Fruit fly (Drosophila melanogaster) whole organism, embryonic: ENCODE data around the gene CG13002.

Source experiments
- Abd-B ChIP-seq: fragments of 200-800 bp; sonication (Bioruptor generic); optimal IDR thresholded peaks from 2 replicates; lab custom pipeline; 2018; ENCODE audit warnings: missing biosample characterization, mild to moderate bottlenecking, missing genetic modification characterization, moderate library complexity
- Aef1 ChIP-seq: fragments of 200-800 bp; sonication (Bioruptor generic); IDR thresholded peaks from 3 replicates; pipeline ENCODE4 v1.3.6; 2022; ENCODE audit warnings: missing biosample characterization, missing genetic modification characterization
- CG10274 ChIP-seq: fragments of 200-800 bp; sonication (Bioruptor generic); optimal IDR thresholded peaks from 3 replicates; lab custom pipeline; 2017; ENCODE audit warnings: missing biosample characterization, mild to moderate bottlenecking, missing genetic modification characterization
- CG10366 ChIP-seq: fragments of 200-800 bp; sonication (Bioruptor generic); IDR thresholded peaks from 2 replicates; pipeline ENCODE4 v1.3.6; 2022; ENCODE audit warnings: missing biosample characterization, missing genetic modification characterization
- CG10565 ChIP-seq: fragments of 200-800 bp; sonication (Bioruptor generic); optimal IDR thresholded peaks from 3 replicates; lab custom pipeline; 2016; ENCODE audit warnings: missing biosample characterization, mild to moderate bottlenecking, missing genetic modification characterization
- CG12104 ChIP-seq: fragments of 200-800 bp; sonication (Bioruptor generic); optimal IDR thresholded peaks from 3 replicates; lab custom pipeline; 2016; ENCODE audit warnings: missing biosample characterization, missing genetic modification characterization
- CG12155 ChIP-seq: fragments of 200-800 bp; sonication (Bioruptor generic); optimal IDR thresholded peaks from 3 replicates; lab custom pipeline; 2016; ENCODE audit warnings: missing biosample characterization, missing genetic modification characterization
- CG12659 ChIP-seq: fragments of 200-800 bp; sonication (Bioruptor generic); optimal IDR thresholded peaks from 3 replicates; lab custom pipeline; 2017; ENCODE audit warnings: mild to moderate bottlenecking, missing biosample characterization, missing genetic modification reagents, missing genetic modification characterization
- CG14014 ChIP-seq: fragments of 200-800 bp; sonication (Bioruptor generic); IDR thresholded peaks from 2 replicates; pipeline ENCODE4 v1.3.6; 2022; ENCODE audit warnings: missing biosample characterization, missing genetic modification characterization
- CG14965 ChIP-seq: fragments of 200-800 bp; sonication (Bioruptor generic); optimal IDR thresholded peaks from 2 replicates; lab custom pipeline; 2016; ENCODE audit warnings: missing biosample characterization, missing genetic modification characterization, borderline replicate concordance
- CG15479 ChIP-seq: fragments of 200-800 bp; sonication (Bioruptor generic); optimal IDR thresholded peaks from 3 replicates; lab custom pipeline; 2019; ENCODE audit warnings: missing biosample characterization, mild to moderate bottlenecking, missing genetic modification characterization, moderate library complexity
- CG1792 ChIP-seq: fragments of 200-800 bp; sonication (Bioruptor generic); optimal IDR thresholded peaks from 2 replicates; lab custom pipeline; 2016; ENCODE audit warnings: missing biosample characterization, missing genetic modification characterization
- CG18262 ChIP-seq: fragments of 200-800 bp; optimal IDR thresholded peaks from 3 replicates; lab custom pipeline; 2019; ENCODE audit warnings: missing biosample characterization, mild to moderate bottlenecking, missing genetic modification characterization, moderate library complexity
- CG2199 ChIP-seq: fragments of 200-800 bp; sonication (Bioruptor generic); IDR thresholded peaks from 3 replicates; pipeline ENCODE4 v1.3.6; 2022; ENCODE audit warnings: missing biosample characterization, missing genetic modification characterization
- CG30431 ChIP-seq: fragments of 200-800 bp; sonication (Bioruptor generic); optimal IDR thresholded peaks from 2 replicates; lab custom pipeline; 2017; ENCODE audit warnings: missing biosample characterization, missing genetic modification characterization
- CG31365 ChIP-seq: fragments of 200-800 bp; sonication (Bioruptor generic); optimal IDR thresholded peaks from 2 replicates; lab custom pipeline; 2018; ENCODE audit warnings: missing biosample characterization, mild to moderate bottlenecking, missing genetic modification characterization
- CG6654 ChIP-seq: fragments of 200-800 bp; sonication (Bioruptor generic); optimal IDR thresholded peaks from 2 replicates; lab custom pipeline; 2017; ENCODE audit warnings: missing biosample characterization, mild to moderate bottlenecking, missing genetic modification characterization
- CG7987 ChIP-seq: fragments of 200-800 bp; sonication (Bioruptor generic); optimal IDR thresholded peaks from 2 replicates; lab custom pipeline; 2018; ENCODE audit warnings: missing biosample characterization, mild to moderate bottlenecking, missing genetic modification characterization, moderate library complexity
- CG8944 ChIP-seq: fragments of 200-800 bp; sonication (Bioruptor generic); optimal IDR thresholded peaks from 3 replicates; lab custom pipeline; 2016; ENCODE audit warnings: missing biosample characterization, missing genetic modification characterization
- Deaf1 ChIP-seq: fragments of 200-800 bp; optimal IDR thresholded peaks from 3 replicates; lab custom pipeline; 2019; ENCODE audit warnings: missing biosample characterization, mild to moderate bottlenecking, missing genetic modification characterization, moderate library complexity
- Doc2 ChIP-seq: fragments of 200-800 bp; sonication (Bioruptor generic); IDR thresholded peaks from 2 replicates; pipeline ENCODE4 v1.3.6; 2022; ENCODE audit warnings: missing biosample characterization, missing genetic modification characterization
- GATAe ChIP-seq: fragments of 200-800 bp; sonication (Bioruptor generic); conservative IDR thresholded peaks from 2 replicates; pipeline ENCODE4 v1.3.6; 2022; ENCODE audit warnings: missing biosample characterization, missing genetic modification characterization
- Lpt ChIP-seq: fragments of >200 bp; optimal IDR thresholded peaks from 2 replicates; lab custom pipeline; 2018; ENCODE audit warnings: missing biosample characterization, missing genetic modification characterization
- Meics ChIP-seq: fragments of 200-800 bp; sonication (Bioruptor generic); optimal IDR thresholded peaks from 2 replicates; lab custom pipeline; 2017; ENCODE audit warnings: missing biosample characterization, mild to moderate bottlenecking, missing genetic modification characterization
- Nf-YB ChIP-seq: fragments of 200-800 bp; sonication (Bioruptor generic); optimal IDR thresholded peaks from 3 replicates; lab custom pipeline; 2019; ENCODE audit warnings: missing biosample characterization, mild to moderate bottlenecking, missing genetic modification characterization, moderate library complexity
- NfI ChIP-seq: fragments of 200-800 bp; sonication (Bioruptor generic); optimal IDR thresholded peaks from 3 replicates; lab custom pipeline; 2018; ENCODE audit warnings: missing biosample characterization, mild to moderate bottlenecking, missing genetic modification characterization, moderate library complexity
- Scr ChIP-seq: fragments of 200-800 bp; sonication (Bioruptor generic); IDR thresholded peaks from 2 replicates; pipeline ENCODE4 v1.3.6; 2022; ENCODE audit warnings: missing biosample characterization, missing genetic modification characterization; ENCODE audit not compliant: partially characterized antibody
- Side ChIP-seq: fragments of 200-800 bp; sonication (Bioruptor generic); optimal IDR thresholded peaks from 2 replicates; lab custom pipeline; 2016; ENCODE audit warnings: missing biosample characterization, missing genetic modification characterization
- Stat92E ChIP-seq, 3 experiments: fragments of >200 bp in 2 of 3; fragments of 200-800 bp in 1 of 3; sonication (Bioruptor generic) in 1 of 3; optimal IDR thresholded peaks; 2 replicates each; lab custom pipeline; 2017 to 2019; ENCODE audit warnings: missing biosample characterization in 3 of 3, missing genetic modification characterization in 3 of 3, mild to moderate bottlenecking in 1 of 3, moderate library complexity in 1 of 3
- TFAM ChIP-seq: fragments of 200-800 bp; sonication (Bioruptor generic); optimal IDR thresholded peaks from 2 replicates; lab custom pipeline; 2017; ENCODE audit warnings: missing biosample characterization, missing genetic modification characterization, inconsistent platforms
- al ChIP-seq: fragments of 200-800 bp; sonication (Bioruptor generic); IDR thresholded peaks from 2 replicates; pipeline ENCODE4 v1.3.6; 2022; ENCODE audit warnings: missing biosample characterization, missing genetic modification characterization
- cad ChIP-seq: fragments of >200 bp; optimal IDR thresholded peaks from 2 replicates; lab custom pipeline; 2017; ENCODE audit warnings: missing biosample characterization, missing genetic modification characterization
- caup ChIP-seq: fragments of 200-800 bp; sonication (Bioruptor generic); optimal IDR thresholded peaks from 3 replicates; lab custom pipeline; 2017; ENCODE audit warnings: missing biosample characterization, mild to moderate bottlenecking, missing genetic modification characterization, moderate library complexity; ENCODE audit not compliant: severe bottlenecking
- chn ChIP-seq: fragments of 200-800 bp; sonication (Bioruptor generic); optimal IDR thresholded peaks from 2 replicates; lab custom pipeline; 2016; ENCODE audit warnings: missing biosample characterization, missing genetic modification characterization
- dm ChIP-seq: fragments of 200-800 bp; sonication (Bioruptor generic); optimal IDR thresholded peaks from 3 replicates; lab custom pipeline; 2016; ENCODE audit warnings: missing biosample characterization, missing genetic modification characterization
- ems ChIP-seq: fragments of 200-800 bp; sonication (Bioruptor generic); optimal IDR thresholded peaks from 3 replicates; lab custom pipeline; 2016; ENCODE audit warnings: missing biosample characterization, missing genetic modification characterization
- en ChIP-seq: fragments of 200-800 bp; sonication (Bioruptor generic); optimal IDR thresholded peaks from 2 replicates; lab custom pipeline; 2016; ENCODE audit warnings: missing biosample characterization, missing genetic modification characterization
- ftz-f1 ChIP-seq: fragments of 200-800 bp; sonication (Bioruptor generic); optimal IDR thresholded peaks from 2 replicates; lab custom pipeline; 2016; ENCODE audit warnings: missing biosample characterization, missing genetic modification characterization
- grau ChIP-seq: fragments of 200-800 bp; optimal IDR thresholded peaks from 3 replicates; lab custom pipeline; 2019; ENCODE audit warnings: missing biosample characterization, mild to moderate bottlenecking, missing genetic modification characterization, moderate library complexity
- h ChIP-seq: fragments of >200 bp; optimal IDR thresholded peaks from 2 replicates; lab custom pipeline; 2017
- ind ChIP-seq: fragments of 200-800 bp; sonication (Bioruptor generic); optimal IDR thresholded peaks from 3 replicates; lab custom pipeline; 2016; ENCODE audit warnings: missing biosample characterization, missing genetic modification characterization
- jing ChIP-seq: fragments of 200-800 bp; sonication (Bioruptor generic); optimal IDR thresholded peaks from 2 replicates; lab custom pipeline; 2018; ENCODE audit warnings: missing biosample characterization, mild to moderate bottlenecking, missing genetic modification characterization
- knrl ChIP-seq: fragments of 200-800 bp; sonication (Bioruptor generic); IDR thresholded peaks from 3 replicates; pipeline ENCODE4 v1.3.6; 2022; ENCODE audit warnings: missing biosample characterization, missing genetic modification characterization; ENCODE audit not compliant: partially characterized antibody
- nau ChIP-seq: fragments of 200-800 bp; sonication (Bioruptor generic); optimal IDR thresholded peaks from 3 replicates; lab custom pipeline; 2017; ENCODE audit warnings: missing biosample characterization, mild to moderate bottlenecking, missing genetic modification characterization, missing genetic modification reagents
- otp ChIP-seq: fragments of 200-800 bp; sonication (Bioruptor generic); IDR thresholded peaks from 3 replicates; pipeline ENCODE4, ENCODE4 v1.3.6; 2022; ENCODE audit warnings: missing biosample characterization, missing genetic modification characterization
- pb ChIP-seq: fragments of 200-800 bp; sonication (Bioruptor generic); optimal IDR thresholded peaks from 3 replicates; lab custom pipeline; 2016; ENCODE audit warnings: missing biosample characterization, missing genetic modification characterization
- sisA ChIP-seq: fragments of 200-800 bp; sonication (Bioruptor generic); IDR thresholded peaks from 2 replicates; pipeline ENCODE4 v1.3.6; 2022; ENCODE audit warnings: missing biosample characterization, missing genetic modification characterization
- stc ChIP-seq: fragments of 200-800 bp; sonication (Bioruptor generic); IDR thresholded peaks from 2 replicates; pipeline ENCODE4 v1.3.6; 2022; ENCODE audit warnings: missing biosample characterization, missing genetic modification characterization
- stwl ChIP-seq: fragments of 200-800 bp; sonication (Bioruptor generic); optimal IDR thresholded peaks from 3 replicates; lab custom pipeline; 2018; ENCODE audit warnings: missing biosample characterization, mild to moderate bottlenecking, missing genetic modification characterization, moderate library complexity
- tio ChIP-seq: fragments of 200-800 bp; sonication (Bioruptor generic); optimal IDR thresholded peaks from 2 replicates; lab custom pipeline; 2017; ENCODE audit warnings: missing biosample characterization, missing genetic modification characterization, inconsistent platforms
- wdn ChIP-seq: fragments of 200-800 bp; sonication (Bioruptor generic); IDR thresholded peaks from 2 replicates; pipeline ENCODE4 v1.3.6; 2022; ENCODE audit warnings: missing biosample characterization, missing genetic modification characterization
- yki ChIP-seq: fragments of >200 bp; optimal IDR thresholded peaks from 3 replicates; lab custom pipeline; 2018
- zen2 ChIP-seq: fragments of 200-800 bp; sonication (Bioruptor generic); IDR thresholded peaks from 3 replicates; pipeline ENCODE4 v1.3.6; 2022; ENCODE audit warnings: missing biosample characterization, missing genetic modification characterization; ENCODE audit not compliant: partially characterized antibody

CG13002 gene

dm6 chrX:16873053-16873452 lies 16.6 kb upstream of the CG13002 start (continued):
- no peak for TF ChIP-seq ftz-f1 (GFP tag; lab: Kevin White, UChicago)
- no peak for TF ChIP-seq sisA (GFP tag; lab: Robert Waterston, UW)
- TF ChIP-seq grau (tag; lab: Kevin White, UChicago): peak; percentile 3
- TF ChIP-seq stc (GFP tag; lab: Robert Waterston, UW): no peak
- TF ChIP-seq Doc2: no peak
- no peak for TF ChIP-seq h (lab: Kevin White, UChicago)
- no peak for TF ChIP-seq Stat92E (GFP tag; optimal IDR thresholded peaks at IDR 0.05; lab: Kevin White, UChicago)
- no peak for TF ChIP-seq al (GFP tag; lab: Robert Waterston, UW)
- TF ChIP-seq zen2 (GFP tag; lab: Robert Waterston, UW): no peak
- TF ChIP-seq Lpt (GFP tag; lab: Kevin White, UChicago): no peak
- no peak for TF ChIP-seq en (GFP tag; lab: Kevin White, UChicago)
- TF ChIP-seq CG14965 (GFP tag; lab: Kevin White, UChicago): no peak
- TF ChIP-seq CG6654 (GFP tag; lab: Kevin White, UChicago): no peak
- TF ChIP-seq CG7987 (GFP tag; lab: Kevin White, UChicago): no peak
- TF ChIP-seq ind (GFP tag; lab: Kevin White, UChicago): no peak
- TF ChIP-seq Aef1 (GFP tag; lab: Robert Waterston, UW): no peak
- TF ChIP-seq nau (GFP tag; lab: Kevin White, UChicago): no peak
- no peak for TF ChIP-seq CG12104
- TF ChIP-seq CG30431 (GFP tag; lab: Kevin White, UChicago): no peak
- TF ChIP-seq cad: no peak
- no peak for TF ChIP-seq CG12155 (GFP tag; lab: Kevin White, UChicago)
- no peak for TF ChIP-seq tio (GFP tag; lab: Kevin White, UChicago)
- TF ChIP-seq CG31365 (tag; lab: Kevin White, UChicago): no peak
- TF ChIP-seq knrl (GFP tag; lab: Robert Waterston, UW): no peak
- TF ChIP-seq chn (GFP tag; lab: Kevin White, UChicago): no peak
- TF ChIP-seq otp (GFP tag; lab: Robert Waterston, UW): no peak
- TF ChIP-seq CG2199 (GFP tag; lab: Robert Waterston, UW): no peak
- no peak for TF ChIP-seq pb (GFP tag; lab: Kevin White, UChicago)
- TF ChIP-seq yki (lab: Kevin White, UChicago): no peak
- TF ChIP-seq CG15479 (GFP tag; lab: Kevin White, UChicago): no peak
- no peak for TF ChIP-seq Deaf1 (tag; lab: Kevin White, UChicago)
- TF ChIP-seq Side (GFP tag; lab: Kevin White, UChicago): no peak
- TF ChIP-seq ems (GFP tag; lab: Kevin White, UChicago): no peak
- TF ChIP-seq CG1792: no peak
- no peak for TF ChIP-seq caup (GFP tag; lab: Kevin White, UChicago)
- TF ChIP-seq Nf-YB (GFP tag; lab: Kevin White, UChicago): no peak
- no peak for TF ChIP-seq CG10274
- TF ChIP-seq CG18262 (tag; lab: Kevin White, UChicago): peak; percentile 44
- TF ChIP-seq TFAM (GFP tag; lab: Kevin White, UChicago): no peak
- TF ChIP-seq wdn (GFP tag; lab: Robert Waterston, UW): no peak
- TF ChIP-seq dm (GFP tag; lab: Kevin White, UChicago): no peak
- no peak for TF ChIP-seq Abd-B (GFP tag; lab: Kevin White, UChicago)
- no peak for TF ChIP-seq Scr
- TF ChIP-seq NfI (GFP tag; lab: Kevin White, UChicago): no peak
- no peak for TF ChIP-seq Meics (GFP tag; lab: Kevin White, UChicago)
- TF ChIP-seq CG10565 (GFP tag; lab: Kevin White, UChicago): no peak
- no peak for TF ChIP-seq jing (GFP tag; lab: Kevin White, UChicago)
- TF ChIP-seq CG12659 (GFP tag; lab: Kevin White, UChicago): no peak
- TF ChIP-seq CG14014 (GFP tag; lab: Robert Waterston, UW): no peak
- no peak for TF ChIP-seq CG10366 (GFP tag; lab: Robert Waterston, UW)
- no peak for TF ChIP-seq CG8944 (GFP tag; lab: Kevin White, UChicago)
- TF ChIP-seq stwl (tag; lab: Kevin White, UChicago): no peak
- no peak for TF ChIP-seq GATAe (GFP tag; lab: Robert Waterston, UW)
